Fruit fly (Drosophila melanogaster) whole organism, embryonic: ENCODE measurements around the gene CG42541.

ENCODE experiments used
- ATbp ChIP-seq: fragments of 200-800 bp; sonication (Bioruptor generic); optimal IDR thresholded peaks from 2 replicates; lab custom pipeline; 2017; ENCODE audit warnings: missing biosample characterization, mild to moderate bottlenecking, missing genetic modification characterization, missing genetic modification reagents
- Ada2b ChIP-seq: fragments of 200-800 bp; sonication (Bioruptor generic); IDR thresholded peaks from 2 replicates; pipeline ENCODE4 v1.3.6; 2022; ENCODE audit warnings: missing biosample characterization, missing genetic modification characterization
- Aef1 ChIP-seq: fragments of 200-800 bp; sonication (Bioruptor generic); IDR thresholded peaks from 3 replicates; pipeline ENCODE4 v1.3.6; 2022; ENCODE audit warnings: missing biosample characterization, missing genetic modification characterization
- Bgb ChIP-seq: fragments of 200-800 bp; sonication (Bioruptor generic); IDR thresholded peaks from 2 replicates; pipeline ENCODE4 v1.3.6; 2022; ENCODE audit warnings: missing biosample characterization, missing genetic modification characterization; ENCODE audit not compliant: partially characterized antibody
- Blimp-1 ChIP-seq: fragments of 200-800 bp; sonication (Bioruptor generic); optimal IDR thresholded peaks from 3 replicates; lab custom pipeline; 2018; ENCODE audit warnings: missing biosample characterization, missing genetic modification characterization, mild to moderate bottlenecking, moderate library complexity, missing genetic modification reagents
- CG13123 ChIP-seq: fragments of 200-800 bp; sonication (Bioruptor generic); optimal IDR thresholded peaks from 2 replicates; lab custom pipeline; 2016; ENCODE audit warnings: missing biosample characterization, missing genetic modification characterization
- CG13424 ChIP-seq: fragments of 200-800 bp; sonication (Bioruptor generic); optimal IDR thresholded peaks from 2 replicates; lab custom pipeline; 2019; ENCODE audit warnings: missing biosample characterization, mild to moderate bottlenecking, missing genetic modification characterization, moderate library complexity
- CG17186 ChIP-seq: fragments of 200-800 bp; sonication (Bioruptor generic); optimal IDR thresholded peaks from 3 replicates; lab custom pipeline; 2017; ENCODE audit warnings: missing biosample characterization, missing genetic modification reagents, missing genetic modification characterization
- CG17328 ChIP-seq: fragments of 200-800 bp; sonication (Bioruptor generic); IDR thresholded peaks from 2 replicates; pipeline ENCODE4 v1.3.6; 2022; ENCODE audit warnings: missing biosample characterization, missing genetic modification characterization
- CG17568 ChIP-seq: fragments of 200-800 bp; sonication (Bioruptor generic); optimal IDR thresholded peaks from 2 replicates; lab custom pipeline; 2018; ENCODE audit warnings: missing biosample characterization, mild to moderate bottlenecking, missing genetic modification characterization, moderate library complexity
- CG17829 ChIP-seq: fragments of 200-800 bp; optimal IDR thresholded peaks from 2 replicates; lab custom pipeline; 2019; ENCODE audit warnings: missing biosample characterization, mild to moderate bottlenecking, missing genetic modification characterization, moderate library complexity
- CG18262 ChIP-seq: fragments of 200-800 bp; optimal IDR thresholded peaks from 3 replicates; lab custom pipeline; 2019; ENCODE audit warnings: missing biosample characterization, mild to moderate bottlenecking, missing genetic modification characterization, moderate library complexity
- CG2712 ChIP-seq: fragments of 200-800 bp; optimal IDR thresholded peaks from 3 replicates; lab custom pipeline; 2019; ENCODE audit warnings: missing biosample characterization, mild to moderate bottlenecking, missing genetic modification characterization, moderate library complexity
- CG2875 ChIP-seq: fragments of 200-800 bp; sonication (Bioruptor generic); optimal IDR thresholded peaks from 2 replicates; lab custom pipeline; 2017; ENCODE audit warnings: missing biosample characterization, mild to moderate bottlenecking, missing genetic modification characterization, missing genetic modification reagents
- CG30020 ChIP-seq: fragments of 200-800 bp; optimal IDR thresholded peaks from 2 replicates; lab custom pipeline; 2019; ENCODE audit warnings: missing biosample characterization, mild to moderate bottlenecking, missing genetic modification characterization, moderate library complexity
- CG3065 ChIP-seq: fragments of 200-800 bp; sonication (Bioruptor generic); optimal IDR thresholded peaks from 2 replicates; lab custom pipeline; 2016; ENCODE audit warnings: missing biosample characterization, missing genetic modification characterization
- CG4404 ChIP-seq: fragments of 200-800 bp; sonication (Bioruptor generic); IDR thresholded peaks from 2 replicates; pipeline ENCODE4 v1.3.6; 2022; ENCODE audit warnings: missing biosample characterization, missing genetic modification characterization
- CG4424 ChIP-seq: fragments of 200-800 bp; sonication (Bioruptor generic); optimal IDR thresholded peaks from 3 replicates; lab custom pipeline; 2016; ENCODE audit warnings: missing biosample characterization, missing genetic modification characterization
- CG5953 ChIP-seq: fragments of 200-800 bp; sonication (Bioruptor generic); IDR thresholded peaks from 2 replicates; pipeline ENCODE4 v1.3.6; 2022; ENCODE audit warnings: missing biosample characterization, missing genetic modification characterization
- CG7839 ChIP-seq: fragments of 200-800 bp; sonication (Bioruptor generic); optimal IDR thresholded peaks from 3 replicates; lab custom pipeline; 2018; ENCODE audit warnings: missing biosample characterization, mild to moderate bottlenecking, missing genetic modification characterization, moderate library complexity
- Hr3 ChIP-seq: fragments of 200-800 bp; sonication (Bioruptor generic); optimal IDR thresholded peaks from 3 replicates; lab custom pipeline; 2016; ENCODE audit warnings: missing biosample characterization, missing genetic modification characterization
- Myb ChIP-seq: fragments of 200-800 bp; sonication (Bioruptor generic); optimal IDR thresholded peaks from 2 replicates; lab custom pipeline; 2016; ENCODE audit warnings: missing biosample characterization, missing genetic modification characterization
- Sox102F ChIP-seq: fragments of 200-800 bp; sonication (Bioruptor generic); optimal IDR thresholded peaks from 2 replicates; lab custom pipeline; 2018; ENCODE audit warnings: missing biosample characterization, mild to moderate bottlenecking, missing genetic modification characterization, moderate library complexity
- Sry-β ChIP-seq: fragments of 200-800 bp; sonication (Bioruptor generic); optimal IDR thresholded peaks from 2 replicates; lab custom pipeline; 2018; ENCODE audit warnings: missing biosample characterization, mild to moderate bottlenecking, missing genetic modification characterization, moderate library complexity
- Ssrp ChIP-seq: fragments of 200-800 bp; sonication (Bioruptor generic); optimal IDR thresholded peaks from 2 replicates; lab custom pipeline; 2018; ENCODE audit warnings: missing biosample characterization, mild to moderate bottlenecking, missing genetic modification characterization, moderate library complexity
- Taf1 ChIP-seq: fragments of 200-800 bp; sonication (Bioruptor generic); IDR thresholded peaks from 2 replicates; pipeline ENCODE4 v1.3.6; 2022; ENCODE audit warnings: missing biosample characterization, missing genetic modification characterization
- ab ChIP-seq: fragments of 200-800 bp; sonication (Bioruptor generic); optimal IDR thresholded peaks from 2 replicates; lab custom pipeline; 2016; ENCODE audit warnings: missing biosample characterization, missing genetic modification characterization
- bigmax ChIP-seq: fragments of 200-800 bp; sonication (Bioruptor generic); optimal IDR thresholded peaks from 2 replicates; lab custom pipeline; 2018; ENCODE audit warnings: missing biosample characterization, mild to moderate bottlenecking, missing genetic modification characterization
- caup ChIP-seq: fragments of 200-800 bp; sonication (Bioruptor generic); optimal IDR thresholded peaks from 3 replicates; lab custom pipeline; 2017; ENCODE audit warnings: missing biosample characterization, mild to moderate bottlenecking, missing genetic modification characterization, moderate library complexity; ENCODE audit not compliant: severe bottlenecking
- crc ChIP-seq: fragments of 200-800 bp; sonication (Bioruptor generic); optimal IDR thresholded peaks from 2 replicates; lab custom pipeline; 2016; ENCODE audit warnings: missing biosample characterization, missing genetic modification characterization
- crol ChIP-seq: fragments of 200-800 bp; sonication (Bioruptor generic); IDR thresholded peaks from 2 replicates; pipeline ENCODE4 v1.3.6; 2022; ENCODE audit warnings: missing biosample characterization, missing genetic modification characterization
- dmrt11E ChIP-seq: fragments of 200-800 bp; sonication (Bioruptor generic); optimal IDR thresholded peaks from 3 replicates; lab custom pipeline; 2018; ENCODE audit warnings: missing biosample characterization, mild to moderate bottlenecking, missing genetic modification characterization, moderate library complexity
- exex ChIP-seq: fragments of 200-800 bp; sonication (Bioruptor generic); optimal IDR thresholded peaks from 4 replicates; lab custom pipeline; 2018; ENCODE audit warnings: missing biosample characterization, mild to moderate bottlenecking, missing genetic modification characterization, moderate library complexity
- gsb-n ChIP-seq: fragments of 200-800 bp; sonication (Bioruptor generic); optimal IDR thresholded peaks from 3 replicates; lab custom pipeline; 2018; ENCODE audit warnings: missing biosample characterization, mild to moderate bottlenecking, missing genetic modification characterization
- ind ChIP-seq: fragments of 200-800 bp; sonication (Bioruptor generic); optimal IDR thresholded peaks from 3 replicates; lab custom pipeline; 2016; ENCODE audit warnings: missing biosample characterization, missing genetic modification characterization
- knrl ChIP-seq: fragments of 200-800 bp; sonication (Bioruptor generic); IDR thresholded peaks from 3 replicates; pipeline ENCODE4 v1.3.6; 2022; ENCODE audit warnings: missing biosample characterization, missing genetic modification characterization; ENCODE audit not compliant: partially characterized antibody
- lab ChIP-seq: fragments of 200-800 bp; sonication (Bioruptor generic); optimal IDR thresholded peaks from 3 replicates; lab custom pipeline; 2017; ENCODE audit warnings: missing biosample characterization, missing genetic modification characterization, mild to moderate bottlenecking, moderate library complexity, missing genetic modification reagents
- lola ChIP-seq, 3 experiments: fragments of >200 bp in 2 of 3; fragments of 200-800 bp in 1 of 3; sonication (Bioruptor generic) in 1 of 3; optimal IDR thresholded peaks; 2 replicates each; lab custom pipeline; 2017 to 2019; ENCODE audit warnings: missing biosample characterization in 3 of 3, missing genetic modification characterization in 3 of 3, mild to moderate bottlenecking in 1 of 3, moderate library complexity in 1 of 3
- luna ChIP-seq: fragments of 200-800 bp; sonication (Bioruptor generic); optimal IDR thresholded peaks from 2 replicates; lab custom pipeline; 2016; ENCODE audit warnings: missing biosample characterization, missing genetic modification characterization
- maf-S ChIP-seq: fragments of 200-800 bp; sonication (Bioruptor generic); optimal IDR thresholded peaks from 2 replicates; lab custom pipeline; 2016; ENCODE audit warnings: missing biosample characterization, missing genetic modification characterization
- nom ChIP-seq: fragments of 200-800 bp; sonication (Bioruptor generic); optimal IDR thresholded peaks from 2 replicates; lab custom pipeline; 2017; ENCODE audit warnings: missing biosample characterization, missing genetic modification characterization, mild to moderate bottlenecking, moderate library complexity, missing genetic modification reagents
- pho ChIP-seq: fragments of 200-800 bp; sonication (Bioruptor generic); optimal IDR thresholded peaks from 2 replicates; lab custom pipeline; 2016; ENCODE audit warnings: missing biosample characterization, missing genetic modification characterization
- row ChIP-seq: fragments of 200-800 bp; sonication (Bioruptor generic); IDR thresholded peaks from 3 replicates; pipeline ENCODE4 v1.3.6; 2022; ENCODE audit warnings: missing biosample characterization, missing genetic modification characterization
- schlank ChIP-seq: fragments of 200-800 bp; sonication (Bioruptor generic); optimal IDR thresholded peaks from 2 replicates; lab custom pipeline; 2018; ENCODE audit warnings: missing biosample characterization, mild to moderate bottlenecking, missing genetic modification characterization
- sd ChIP-seq: fragments of 200-800 bp; sonication (Bioruptor generic); optimal IDR thresholded peaks from 3 replicates; lab custom pipeline; 2018; ENCODE audit warnings: missing biosample characterization, mild to moderate bottlenecking, missing genetic modification characterization, moderate library complexity
- stwl ChIP-seq: fragments of 200-800 bp; sonication (Bioruptor generic); optimal IDR thresholded peaks from 3 replicates; lab custom pipeline; 2018; ENCODE audit warnings: missing biosample characterization, mild to moderate bottlenecking, missing genetic modification characterization, moderate library complexity
- trem ChIP-seq: fragments of 200-800 bp; optimal IDR thresholded peaks from 3 replicates; lab custom pipeline; 2019; ENCODE audit warnings: missing biosample characterization, mild to moderate bottlenecking, missing genetic modification characterization, moderate library complexity
- unpg ChIP-seq: fragments of 200-800 bp; sonication (Bioruptor generic); optimal IDR thresholded peaks from 3 replicates; lab custom pipeline; 2018; ENCODE audit warnings: missing biosample characterization, mild to moderate bottlenecking, missing genetic modification characterization, moderate library complexity
- wor ChIP-seq: fragments of 200-800 bp; sonication (Bioruptor generic); IDR thresholded peaks from 2 replicates; pipeline ENCODE4 v1.3.6; 2022; ENCODE audit warnings: missing biosample characterization, missing genetic modification characterization

CG42541 gene

DNA sequence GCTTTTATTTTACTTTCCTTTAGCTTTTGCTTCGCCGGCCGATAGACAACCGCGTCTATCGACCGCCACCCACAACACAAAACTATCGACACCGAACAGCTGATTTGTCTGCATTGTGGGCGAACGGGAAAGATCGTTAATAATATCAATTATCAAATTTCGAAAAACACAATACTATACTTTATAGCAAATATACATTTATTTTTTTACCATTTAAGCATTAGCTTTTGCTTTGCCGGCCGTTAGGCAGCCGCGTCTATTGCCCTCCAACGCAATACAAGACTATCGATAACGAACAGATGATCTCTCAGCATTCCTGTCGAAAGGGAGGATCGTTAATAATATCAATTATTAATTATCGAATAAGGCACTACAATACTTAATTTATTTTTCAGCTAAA is 5.8 kb upstream of the CG42541 start, which contains the start of the genes CG2938 and Glos (continued):
- TF ChIP-seq stwl (peak; percentile 28), Hr3 (GFP tag; lab: Kevin White, UChicago) (no peak), exex (no peak)

DNA sequence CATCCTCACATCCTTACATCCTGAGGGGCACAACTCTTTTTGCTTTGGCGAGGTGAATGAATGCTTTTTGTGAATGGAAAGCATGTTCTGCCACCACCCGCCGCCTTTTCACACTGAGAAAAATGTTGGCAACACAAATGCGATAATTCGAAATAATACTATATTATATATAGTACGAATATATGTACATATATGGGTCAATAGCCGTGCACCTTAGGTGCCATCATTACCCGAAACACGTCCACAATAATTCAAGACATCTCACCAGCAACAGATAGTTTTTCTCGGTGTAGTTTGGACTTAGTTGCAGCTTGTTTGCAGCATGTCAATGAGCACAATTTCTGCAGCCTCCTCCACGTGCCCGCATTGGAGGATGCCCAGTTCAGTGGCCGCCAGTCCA is 1.3 kb upstream of the CG42541 start:
- TF ChIP-seq crol (GFP tag; lab: Robert Waterston, UW) (no peak), CG17568 (GFP tag; lab: Kevin White, UChicago) (no peak), luna (GFP tag; lab: Kevin White, UChicago) (no peak), Sry-β (no peak), CG2875 (GFP tag; lab: Kevin White, UChicago) (no peak), CG3065 (no peak), CG7839 (tag; lab: Kevin White, UChicago) (peak; percentile 45), maf-S (GFP tag; lab: Kevin White, UChicago) (no peak), pho (no peak), Taf1 (GFP tag; lab: Robert Waterston, UW) (no peak), crc (GFP tag; lab: Kevin White, UChicago) (no peak), sd (no peak), gsb-n (no peak), Ada2b (GFP tag; lab: Robert Waterston, UW) (peak; percentile 40; the same call in 1 of the 2 replicates), ab (GFP tag; lab: Kevin White, UChicago) (no peak), CG17829 (tag; lab: Kevin White, UChicago) (peak; percentile 19), bigmax (GFP tag; lab: Kevin White, UChicago) (no peak), lola (GFP tag; optimal IDR thresholded peaks at IDR 0.05; lab: Kevin White, UChicago) (peak in 1 of 3 experiments; percentile 18), Aef1 (GFP tag; lab: Robert Waterston, UW) (0 out of 3 replicates have a peak, but pooled peaks have one; percentile 11), row (GFP tag; lab: Robert Waterston, UW) (peak; percentile 49; the same call in 1 of the 3 replicates), CG17186 (GFP tag; lab: Kevin White, UChicago) (no peak), dmrt11E (tag; lab: Kevin White, UChicago) (peak; percentile 6), CG4424 (GFP tag; lab: Kevin White, UChicago) (no peak), CG4404 (GFP tag; lab: Robert Waterston, UW) (no peak), ATbp (GFP tag; lab: Kevin White, UChicago) (peak; percentile 13), caup (GFP tag; lab: Kevin White, UChicago) (no peak), CG13424 (tag; lab: Kevin White, UChicago) (peak; percentile 21), Ssrp (tag; lab: Kevin White, UChicago) (peak; percentile 31), CG18262 (tag; lab: Kevin White, UChicago) (peak; percentile 2), unpg (GFP tag; lab: Kevin White, UChicago) (peak; percentile 30), nom (peak; percentile 20), Sox102F (GFP tag; lab: Kevin White, UChicago) (peak; percentile 44), Blimp-1 (peak; percentile 35), knrl (GFP tag; lab: Robert Waterston, UW) (no peak), wor (GFP tag; lab: Robert Waterston, UW) (no peak), CG2712 (tag; lab: Kevin White, UChicago) (peak; percentile 32), lab (peak; percentile 6), Bgb (no peak), Myb (GFP tag; lab: Kevin White, UChicago) (no peak), CG13123 (GFP tag; lab: Kevin White, UChicago) (no peak), CG17328 (GFP tag; lab: Robert Waterston, UW) (no peak), CG30020 (tag; lab: Kevin White, UChicago) (no peak), CG5953 (GFP tag; lab: Robert Waterston, UW) (no peak), ind (peak; percentile 30), trem (tag; lab: Kevin White, UChicago) (no peak), schlank (no peak)
